Worm (Caenorhabditis elegans) whole organism, midembryonic: Measurements from ENCODE around the gene C26E6.1.

Experiments used
- flt-1 ChIP-seq: fragments of 200-800 bp; sonication (Bioruptor generic); IDR thresholded peaks from 2 replicates; pipeline ENCODE4 v1.3.6; 2022; ENCODE audit warnings: missing genetic modification characterization, missing compliant biosample characterization
- klf-2 ChIP-seq: fragments of 200-800 bp; sonication (Bioruptor generic); conservative IDR thresholded peaks from 2 replicates; pipeline ENCODE4 v1.3.6; 2022; ENCODE audit warnings: missing genetic modification reagents, missing genetic modification characterization, missing compliant biosample characterization
- med-1 ChIP-seq: sonication (generic microtip); optimal IDR thresholded peaks from 2 replicates; lab custom pipeline; 2017; ENCODE audit warnings: missing genetic modification characterization, mild to moderate bottlenecking, missing compliant biosample characterization, antibody characterized with exemption, missing genetic modification reagents; ENCODE audit not compliant: insufficient read depth
- ref-1 ChIP-seq: fragments of 200-800 bp; sonication (Bioruptor generic); conservative IDR thresholded peaks from 2 replicates; pipeline ENCODE4 v1.3.6; 2022; ENCODE audit warnings: missing genetic modification reagents, missing genetic modification characterization, missing compliant biosample characterization

- TF ChIP-seq ref-1 (GFP tag; lab: Robert Waterston, UW) (no peak), flt-1 (GFP tag; lab: Robert Waterston, UW) (no peak), med-1 (no peak), klf-2 (no peak)
Measured at ce11 chrIII:4983961-4984360, 27.3 kb downstream of the C26E6.1 start.
